Fruit fly (Drosophila melanogaster) whole organism, embryonic: ENCODE data around the gene CG6972.

ENCODE experiments used
- Bdp1 ChIP-seq: fragments of 200-800 bp; sonication (Bioruptor generic); optimal IDR thresholded peaks from 3 replicates; lab custom pipeline; 2016; ENCODE audit warnings: missing biosample characterization, missing genetic modification characterization
- CG10366 ChIP-seq: fragments of 200-800 bp; sonication (Bioruptor generic); IDR thresholded peaks from 2 replicates; pipeline ENCODE4 v1.3.6; 2022; ENCODE audit warnings: missing biosample characterization, missing genetic modification characterization
- CG11504 ChIP-seq: fragments of 200-800 bp; sonication (Bioruptor generic); optimal IDR thresholded peaks from 3 replicates; lab custom pipeline; 2019; ENCODE audit warnings: missing biosample characterization, mild to moderate bottlenecking, missing genetic modification characterization, moderate library complexity
- CG14710 ChIP-seq: fragments of 200-800 bp; sonication (Bioruptor generic); optimal IDR thresholded peaks from 3 replicates; lab custom pipeline; 2019; ENCODE audit warnings: missing biosample characterization, mild to moderate bottlenecking, missing genetic modification characterization, moderate library complexity
- CG17385 ChIP-seq: fragments of 200-800 bp; sonication (Bioruptor generic); optimal IDR thresholded peaks from 3 replicates; lab custom pipeline; 2018; ENCODE audit warnings: missing biosample characterization, mild to moderate bottlenecking, missing genetic modification characterization
- CG2202 ChIP-seq: fragments of 200-800 bp; sonication (Bioruptor generic); optimal IDR thresholded peaks from 2 replicates; lab custom pipeline; 2018; ENCODE audit warnings: missing biosample characterization, mild to moderate bottlenecking, missing genetic modification characterization
- CG2678 ChIP-seq: fragments of 200-800 bp; sonication (Bioruptor generic); optimal IDR thresholded peaks from 3 replicates; lab custom pipeline; 2019; ENCODE audit warnings: missing biosample characterization, mild to moderate bottlenecking, missing genetic modification characterization, moderate library complexity
- CG33213 ChIP-seq: fragments of 200-800 bp; sonication (Bioruptor generic); optimal IDR thresholded peaks from 3 replicates; lab custom pipeline; 2016; ENCODE audit warnings: missing biosample characterization, missing genetic modification characterization
- CG7372 ChIP-seq: fragments of 200-800 bp; sonication (Bioruptor generic); IDR thresholded peaks from 2 replicates; pipeline ENCODE4 v1.3.6; 2022; ENCODE audit warnings: missing biosample characterization, missing genetic modification characterization
- CG7556 ChIP-seq: fragments of 200-800 bp; sonication (Bioruptor generic); optimal IDR thresholded peaks from 2 replicates; lab custom pipeline; 2017; ENCODE audit warnings: missing biosample characterization, mild to moderate bottlenecking, missing genetic modification characterization
- CG7786 ChIP-seq: fragments of 200-800 bp; sonication (Bioruptor generic); optimal IDR thresholded peaks from 2 replicates; lab custom pipeline; 2016; ENCODE audit warnings: missing biosample characterization, missing genetic modification characterization
- Eip74EF ChIP-seq, 2 experiments: fragments of 200-800 bp in 1 of 2; fragments of >200 bp in 1 of 2; sonication (Bioruptor generic) in 1 of 2; optimal IDR thresholded peaks; 2 replicates each; lab custom pipeline; 2017 to 2019; ENCODE audit warnings: missing biosample characterization in 2 of 2, missing genetic modification characterization in 2 of 2, mild to moderate bottlenecking in 1 of 2, moderate library complexity in 1 of 2
- HLHmδ ChIP-seq: fragments of 200-800 bp; sonication (Bioruptor generic); optimal IDR thresholded peaks from 2 replicates; lab custom pipeline; 2018; ENCODE audit warnings: missing biosample characterization, mild to moderate bottlenecking, missing genetic modification characterization, moderate library complexity
- HmgD ChIP-seq: fragments of 200-800 bp; sonication (Bioruptor generic); optimal IDR thresholded peaks from 3 replicates; lab custom pipeline; 2016; ENCODE audit warnings: missing biosample characterization, missing genetic modification characterization
- Hr51 ChIP-seq, 2 experiments: fragments of 200-800 bp; sonication (Bioruptor generic); optimal IDR thresholded peaks; 2 replicates in 1 of 2; 3 replicates in 1 of 2; lab custom pipeline; 2016 to 2018; ENCODE audit warnings: missing biosample characterization in 2 of 2, missing genetic modification characterization in 2 of 2, mild to moderate bottlenecking in 1 of 2, moderate library complexity in 1 of 2
- Mrtf ChIP-seq: fragments of 200-800 bp; sonication (Bioruptor generic); IDR thresholded peaks from 3 replicates; pipeline ENCODE4 v1.3.6; 2022; ENCODE audit warnings: missing biosample characterization, missing genetic modification characterization
- Nf-YA ChIP-seq: fragments of 200-800 bp; sonication (Bioruptor generic); IDR thresholded peaks from 2 replicates; pipeline ENCODE4 v1.3.6; 2022; ENCODE audit warnings: missing biosample characterization, missing genetic modification characterization
- Side ChIP-seq: fragments of 200-800 bp; sonication (Bioruptor generic); optimal IDR thresholded peaks from 2 replicates; lab custom pipeline; 2016; ENCODE audit warnings: missing biosample characterization, missing genetic modification characterization
- Sry-δ ChIP-seq: fragments of 200-800 bp; sonication (Bioruptor generic); optimal IDR thresholded peaks from 2 replicates; lab custom pipeline; 2016; ENCODE audit warnings: missing biosample characterization, missing genetic modification characterization
- cg ChIP-seq: fragments of 200-800 bp; sonication (Bioruptor generic); optimal IDR thresholded peaks from 3 replicates; lab custom pipeline; 2019; ENCODE audit warnings: missing biosample characterization, mild to moderate bottlenecking, missing genetic modification characterization, moderate library complexity
- corto ChIP-seq: fragments of 200-800 bp; sonication (Bioruptor generic); optimal IDR thresholded peaks from 2 replicates; lab custom pipeline; 2016; ENCODE audit warnings: missing biosample characterization, mild to moderate bottlenecking, missing genetic modification characterization, moderate library complexity
- dimm ChIP-seq: fragments of 200-800 bp; sonication (Bioruptor generic); IDR thresholded peaks from 2 replicates; pipeline ENCODE4 v1.3.6; 2022; ENCODE audit warnings: missing biosample characterization, missing genetic modification characterization
- dmrt11E ChIP-seq: fragments of 200-800 bp; sonication (Bioruptor generic); optimal IDR thresholded peaks from 3 replicates; lab custom pipeline; 2018; ENCODE audit warnings: missing biosample characterization, mild to moderate bottlenecking, missing genetic modification characterization, moderate library complexity
- fd3F ChIP-seq: fragments of 200-800 bp; sonication (Bioruptor generic); optimal IDR thresholded peaks from 2 replicates; lab custom pipeline; 2018; ENCODE audit warnings: missing biosample characterization, mild to moderate bottlenecking, missing genetic modification characterization, moderate library complexity
- fru ChIP-seq: fragments of >200 bp; optimal IDR thresholded peaks from 2 replicates; lab custom pipeline; 2017
- gcm2 ChIP-seq: fragments of 200-800 bp; sonication (Bioruptor generic); optimal IDR thresholded peaks from 2 replicates; lab custom pipeline; 2016; ENCODE audit warnings: missing biosample characterization, missing genetic modification characterization
- insv ChIP-seq, 2 experiments: fragments of 200-800 bp; sonication (Bioruptor generic); optimal IDR thresholded peaks; 3 replicates each; lab custom pipeline; 2016 to 2018; ENCODE audit warnings: missing biosample characterization in 2 of 2, missing genetic modification characterization in 2 of 2
- klu ChIP-seq: fragments of 200-800 bp; sonication (Bioruptor generic); IDR thresholded peaks from 2 replicates; pipeline ENCODE4 v1.3.6; 2022; ENCODE audit warnings: missing biosample characterization, missing genetic modification characterization
- nerfin-1 ChIP-seq: fragments of 200-800 bp; sonication (Bioruptor generic); optimal IDR thresholded peaks from 3 replicates; lab custom pipeline; 2019; ENCODE audit warnings: missing biosample characterization, mild to moderate bottlenecking, missing genetic modification characterization, moderate library complexity
- nerfin-2 ChIP-seq: fragments of 200-800 bp; sonication (Bioruptor generic); IDR thresholded peaks from 2 replicates; pipeline ENCODE4 v1.3.6; 2022; ENCODE audit warnings: missing biosample characterization, missing genetic modification characterization; ENCODE audit not compliant: partially characterized antibody
- phol ChIP-seq: fragments of 200-800 bp; sonication (Bioruptor generic); optimal IDR thresholded peaks from 3 replicates; lab custom pipeline; 2018; ENCODE audit warnings: missing biosample characterization, mild to moderate bottlenecking, missing genetic modification characterization, moderate library complexity
- repo ChIP-seq: fragments of 200-800 bp; sonication (Bioruptor generic); optimal IDR thresholded peaks from 2 replicates; lab custom pipeline; 2016; ENCODE audit warnings: missing biosample characterization, missing genetic modification characterization
- row ChIP-seq: fragments of 200-800 bp; sonication (Bioruptor generic); IDR thresholded peaks from 3 replicates; pipeline ENCODE4 v1.3.6; 2022; ENCODE audit warnings: missing biosample characterization, missing genetic modification characterization
- schlank ChIP-seq: fragments of 200-800 bp; sonication (Bioruptor generic); optimal IDR thresholded peaks from 2 replicates; lab custom pipeline; 2018; ENCODE audit warnings: missing biosample characterization, mild to moderate bottlenecking, missing genetic modification characterization
- sd ChIP-seq: fragments of 200-800 bp; sonication (Bioruptor generic); optimal IDR thresholded peaks from 3 replicates; lab custom pipeline; 2018; ENCODE audit warnings: missing biosample characterization, mild to moderate bottlenecking, missing genetic modification characterization, moderate library complexity
- sima ChIP-seq: fragments of 200-800 bp; sonication (Bioruptor generic); optimal IDR thresholded peaks from 2 replicates; lab custom pipeline; 2016; ENCODE audit warnings: missing biosample characterization, missing genetic modification characterization
- slbo ChIP-seq: fragments of 200-800 bp; sonication (Bioruptor generic); IDR thresholded peaks from 2 replicates; pipeline ENCODE4 v1.3.6; 2022; ENCODE audit warnings: missing biosample characterization, missing genetic modification characterization
- tin ChIP-seq: fragments of 200-800 bp; sonication (Bioruptor generic); optimal IDR thresholded peaks from 3 replicates; lab custom pipeline; 2016; ENCODE audit warnings: missing biosample characterization, missing genetic modification characterization
- tll ChIP-seq, 2 experiments: fragments of 200-800 bp in 1 of 2; fragments of >200 bp in 1 of 2; sonication (Bioruptor generic) in 1 of 2; optimal IDR thresholded peaks; 2 replicates each; lab custom pipeline; 2017 to 2019; ENCODE audit warnings: missing biosample characterization in 2 of 2, missing genetic modification characterization in 2 of 2, mild to moderate bottlenecking in 1 of 2, moderate library complexity in 1 of 2
- unpg ChIP-seq: fragments of 200-800 bp; sonication (Bioruptor generic); optimal IDR thresholded peaks from 3 replicates; lab custom pipeline; 2018; ENCODE audit warnings: missing biosample characterization, mild to moderate bottlenecking, missing genetic modification characterization, moderate library complexity

The CG6972 gene

dm6 chr3R:22726771-22727455, 25.1 kb downstream of the CG6972 start, which contains the start of gene CG45049 (continued):
- TF ChIP-seq unpg (GFP tag; lab: Kevin White, UChicago): no peak
- no peak for TF ChIP-seq dimm
- no peak for TF ChIP-seq gcm2 (GFP tag; lab: Kevin White, UChicago)
- TF ChIP-seq CG7372 (GFP tag; lab: Robert Waterston, UW): no peak
- TF ChIP-seq phol (tag; lab: Kevin White, UChicago): no peak
- TF ChIP-seq CG14710 (tag; lab: Kevin White, UChicago): peak; percentile 0
- no peak for TF ChIP-seq Mrtf
- no peak for TF ChIP-seq fru (lab: Kevin White, UChicago)
- no peak for TF ChIP-seq repo (GFP tag; lab: Kevin White, UChicago)
- no peak for TF ChIP-seq sima (GFP tag; lab: Kevin White, UChicago)
- TF ChIP-seq CG7786 (GFP tag; lab: Kevin White, UChicago): no peak
- TF ChIP-seq dmrt11E (tag; lab: Kevin White, UChicago): no peak
- peak; percentile 66 for TF ChIP-seq row (GFP tag; lab: Robert Waterston, UW)
- TF ChIP-seq CG2678 (tag; lab: Kevin White, UChicago): no peak
- TF ChIP-seq Sry-δ (GFP tag; lab: Kevin White, UChicago): peak; percentile 89
- no peak for TF ChIP-seq insv (GFP tag; optimal IDR thresholded peaks at IDR 0.05; lab: Kevin White, UChicago)
- no peak for TF ChIP-seq CG11504
- no peak for TF ChIP-seq Nf-YA (GFP tag; lab: Robert Waterston, UW)
- no peak for TF ChIP-seq CG10366 (GFP tag; lab: Robert Waterston, UW)
- no peak for TF ChIP-seq tll (GFP tag; optimal IDR thresholded peaks at IDR 0.05; lab: Kevin White, UChicago)
- no peak for TF ChIP-seq Side (GFP tag; lab: Kevin White, UChicago)
- TF ChIP-seq CG17385 (GFP tag; lab: Kevin White, UChicago): no peak
- TF ChIP-seq Hr51 (GFP tag; optimal IDR thresholded peaks at IDR 0.05; lab: Kevin White, UChicago): no peak
- no peak for TF ChIP-seq CG2202 (tag; lab: Kevin White, UChicago)
- no peak for TF ChIP-seq Bdp1
- TF ChIP-seq CG33213: no peak
- TF ChIP-seq tin (GFP tag; lab: Kevin White, UChicago): no peak
- TF ChIP-seq fd3F (GFP tag; lab: Kevin White, UChicago): no peak
- no peak for TF ChIP-seq corto (GFP tag; lab: Kevin White, UChicago)
- no peak for TF ChIP-seq CG7556 (GFP tag; lab: Kevin White, UChicago)

- TF ChIP-seq klu: no peak
- TF ChIP-seq Eip74EF (GFP tag; optimal IDR thresholded peaks at IDR 0.05; lab: Kevin White, UChicago): peak in 1 of 2 experiments; percentile 70
- peak; percentile 71 for TF ChIP-seq cg (GFP tag; lab: Kevin White, UChicago)
- TF ChIP-seq HmgD (GFP tag; lab: Kevin White, UChicago): peak; percentile 27
- peak; percentile 28 for TF ChIP-seq sd
- peak; percentile 41 for TF ChIP-seq nerfin-1 (tag; lab: Kevin White, UChicago)
- TF ChIP-seq HLHmδ (GFP tag; lab: Kevin White, UChicago): no peak
- TF ChIP-seq slbo (GFP tag; lab: Robert Waterston, UW): no peak
- no peak for TF ChIP-seq schlank (tag; lab: Kevin White, UChicago)
- no peak for TF ChIP-seq nerfin-2
Observed at dm6 chr3R:22727456-22727833, 25.6 kb downstream of the CG6972 start.
